Fruit fly (Drosophila melanogaster) whole organism, prepupa: ENCODE measurements around the gene CG12155.

Source experiments
- CG16779 ChIP-seq: fragments of 200-800 bp; sonication (Bioruptor generic); optimal IDR thresholded peaks from 3 replicates; lab custom pipeline; 2017; ENCODE audit warnings: missing biosample characterization, mild to moderate bottlenecking, missing genetic modification characterization
- CG32006 ChIP-seq: fragments of 200-800 bp; sonication (Bioruptor generic); optimal IDR thresholded peaks from 3 replicates; lab custom pipeline; 2017; ENCODE audit warnings: missing biosample characterization, mild to moderate bottlenecking, missing genetic modification characterization
- CG6854 ChIP-seq: fragments of 200-800 bp; sonication (Bioruptor generic); optimal IDR thresholded peaks from 2 replicates; lab custom pipeline; 2017; ENCODE audit warnings: missing biosample characterization, mild to moderate bottlenecking, missing genetic modification characterization

DNA sequence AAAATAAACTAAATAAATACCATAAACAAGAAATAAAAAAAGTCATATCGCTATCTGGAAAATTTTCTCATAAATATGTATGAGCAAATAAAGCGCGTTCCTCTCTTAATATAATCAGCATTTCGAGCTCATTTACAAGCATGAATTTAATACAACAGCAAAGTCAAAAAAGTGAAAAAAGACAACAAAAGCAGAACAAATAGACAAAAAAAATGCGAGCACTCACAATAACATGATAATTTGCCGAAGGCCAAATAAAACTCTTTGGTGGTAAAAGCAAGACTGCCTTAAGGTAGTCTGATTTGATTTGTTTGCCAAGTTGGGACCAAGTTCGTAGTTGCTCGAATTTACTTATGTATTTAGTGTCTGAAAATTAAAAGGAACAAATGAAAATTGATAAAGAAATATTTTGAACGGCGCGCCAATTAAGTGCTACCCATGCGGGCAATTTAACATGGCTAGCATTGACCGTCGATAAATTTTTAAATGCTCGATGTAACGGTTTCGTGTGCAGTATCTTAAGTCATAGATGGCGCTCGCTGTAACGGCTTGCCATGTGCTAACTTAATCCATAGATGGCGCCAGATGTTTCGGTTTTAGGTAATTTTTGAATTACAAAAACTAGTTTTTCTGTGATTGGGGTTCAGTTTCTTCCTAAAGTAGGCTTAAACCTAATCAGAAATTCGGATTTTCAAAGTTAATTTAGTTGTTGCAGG, 18.0 kb upstream of the CG12155 start:
- TF ChIP-seq CG32006 (GFP tag; lab: Kevin White, UChicago) (no peak), CG6854 (GFP tag; lab: Kevin White, UChicago) (no peak), CG16779 (tag; lab: Kevin White, UChicago) (peak; percentile 8)
